Worm (Caenorhabditis elegans) whole organism, young adult: Measurements from ENCODE around the gene Y45G12B.2.
A peak's percentile ranks its signal among the peaks of the same experiment; 100 is the strongest.

Experiments used
- B0019.2 ChIP-seq: fragments of 200-800 bp; sonication (Bioruptor generic); conservative IDR thresholded peaks from 2 replicates; pipeline ENCODE4 v1.3.6; 2022; ENCODE audit warnings: missing genetic modification reagents, missing genetic modification characterization, missing compliant biosample characterization
- D2030.7 ChIP-seq: fragments of 200-800 bp; sonication (Bioruptor generic); IDR thresholded peaks from 2 replicates; pipeline ENCODE4 v1.3.6; 2022; ENCODE audit warnings: missing genetic modification reagents, missing genetic modification characterization, missing compliant biosample characterization
- F10E7.11 ChIP-seq: sonication (generic microtip); optimal IDR thresholded peaks from 2 replicates; lab custom pipeline; 2017; ENCODE audit warnings: mild to moderate bottlenecking, missing genetic modification characterization, moderate library complexity, missing compliant biosample characterization
- F22D6.2 ChIP-seq: sonication (generic microtip); optimal IDR thresholded peaks from 2 replicates; lab custom pipeline; 2016; ENCODE audit warnings: mild to moderate bottlenecking, missing genetic modification characterization, missing compliant biosample characterization
- F33H1.4 ChIP-seq: fragments of 200-800 bp; sonication (Bioruptor generic); IDR thresholded peaks from 2 replicates; pipeline ENCODE4 v1.3.6; 2022; ENCODE audit warnings: missing genetic modification reagents, missing genetic modification characterization, missing compliant biosample characterization
- F37B4.10 ChIP-seq: fragments of 200-800 bp; sonication (Bioruptor generic); IDR thresholded peaks from 2 replicates; pipeline ENCODE4 v1.3.6; 2022; ENCODE audit warnings: missing genetic modification characterization, missing compliant biosample characterization
- F39B2.1 ChIP-seq: fragments of 200-800 bp; sonication (Bioruptor generic); IDR thresholded peaks from 2 replicates; pipeline ENCODE4 v1.3.6; 2022; ENCODE audit warnings: missing genetic modification reagents, missing genetic modification characterization, missing compliant biosample characterization
- F52B5.7 ChIP-seq: sonication (generic microtip); optimal IDR thresholded peaks from 2 replicates; lab custom pipeline; 2016; ENCODE audit warnings: mild to moderate bottlenecking, missing genetic modification characterization, missing compliant biosample characterization
- F55B11.4 ChIP-seq: sonication (generic microtip); optimal IDR thresholded peaks from 2 replicates; lab custom pipeline; 2016; ENCODE audit warnings: missing compliant biosample characterization, missing genetic modification characterization, borderline replicate concordance; ENCODE audit not compliant: insufficient read depth
- F57A8.1 ChIP-seq: fragments of 200-800 bp; sonication (Bioruptor generic); optimal IDR thresholded peaks from 2 replicates; lab custom pipeline; 2018; ENCODE audit warnings: mild to moderate bottlenecking, missing genetic modification characterization, moderate library complexity, missing compliant biosample characterization
- Y95B8A.8 ChIP-seq: fragments of 200-800 bp; sonication (Bioruptor generic); IDR thresholded peaks from 2 replicates; pipeline ENCODE4 v1.3.6; 2022; ENCODE audit warnings: missing genetic modification reagents, missing genetic modification characterization, missing compliant biosample characterization
- aptf-2 ChIP-seq: fragments of 200-800 bp; sonication (Bioruptor generic); conservative IDR thresholded peaks from 2 replicates; pipeline ENCODE4 v1.3.6; 2022; ENCODE audit warnings: missing genetic modification reagents, missing genetic modification characterization, missing compliant biosample characterization
- attf-3 ChIP-seq: fragments of 200-800 bp; sonication (Bioruptor generic); conservative IDR thresholded peaks from 2 replicates; pipeline ENCODE4 v1.3.6; 2022; ENCODE audit warnings: missing genetic modification reagents, missing genetic modification characterization, missing compliant biosample characterization
- attf-5 ChIP-seq: fragments of 200-800 bp; sonication (Bioruptor generic); optimal IDR thresholded peaks from 2 replicates; lab custom pipeline; 2018; ENCODE audit warnings: mild to moderate bottlenecking, missing genetic modification characterization, missing compliant biosample characterization
- attf-6 ChIP-seq: fragments of 200-800 bp; sonication (Bioruptor generic); IDR thresholded peaks from 2 replicates; pipeline ENCODE4 v1.3.6; 2022; ENCODE audit warnings: missing genetic modification reagents, missing genetic modification characterization, missing compliant biosample characterization
- bed-2 ChIP-seq: fragments of 200-800 bp; sonication (Bioruptor generic); IDR thresholded peaks from 2 replicates; pipeline ENCODE4 v1.3.6; 2022; ENCODE audit warnings: missing genetic modification reagents, missing genetic modification characterization, missing compliant biosample characterization
- ccch-3 ChIP-seq: fragments of 200-800 bp; sonication (Bioruptor generic); optimal IDR thresholded peaks from 2 replicates; lab custom pipeline; 2018; ENCODE audit warnings: mild to moderate bottlenecking, missing genetic modification characterization, missing compliant biosample characterization
- cebp-1 ChIP-seq, 2 experiments: fragments of 200-800 bp in 1 of 2; sonication (Bioruptor generic) in 1 of 2; sonication (generic microtip) in 1 of 2; IDR thresholded peaks in 1 of 2; optimal IDR thresholded peaks in 1 of 2; 2 replicates each; pipeline versions ENCODE4 v1.3.6 to Lab custom; 2017 to 2022; ENCODE audit warnings: missing compliant biosample characterization in 2 of 2, missing genetic modification characterization in 2 of 2, mild to moderate bottlenecking in 1 of 2, missing genetic modification reagents in 1 of 2, moderate library complexity in 1 of 2
- cebp-2 ChIP-seq: fragments of 200-800 bp; sonication (Bioruptor generic); IDR thresholded peaks from 2 replicates; pipeline ENCODE4 v1.3.6; 2022; ENCODE audit warnings: missing genetic modification characterization, missing compliant biosample characterization
- ceh-40 ChIP-seq: fragments of 200-800 bp; sonication (Bioruptor generic); IDR thresholded peaks from 2 replicates; pipeline ENCODE4 v1.3.6; 2022; ENCODE audit warnings: missing genetic modification characterization, missing compliant biosample characterization
- ceh-58 ChIP-seq: fragments of 200-800 bp; sonication (Bioruptor generic); IDR thresholded peaks from 2 replicates; pipeline ENCODE4 v1.3.6; 2022; ENCODE audit warnings: missing genetic modification characterization, missing compliant biosample characterization
- dpff-1 ChIP-seq: sonication (generic microtip); optimal IDR thresholded peaks from 2 replicates; lab custom pipeline; 2017; ENCODE audit warnings: mild to moderate bottlenecking, missing genetic modification characterization, missing compliant biosample characterization
- dpl-1 ChIP-seq: fragments of 150-350 bp; optimal IDR thresholded peaks from 2 replicates; lab custom pipeline; 2014; ENCODE audit warnings: missing biosample characterization, missing genetic modification reagents, missing genetic modification characterization
- egl-44 ChIP-seq: fragments of 200-800 bp; sonication (Bioruptor generic); IDR thresholded peaks from 2 replicates; pipeline ENCODE4 v1.3.6; 2022; ENCODE audit warnings: missing genetic modification reagents, missing genetic modification characterization, missing compliant biosample characterization
- egrh-3 ChIP-seq: fragments of 200-800 bp; sonication (Bioruptor generic); IDR thresholded peaks from 2 replicates; pipeline ENCODE4 v1.3.6; 2022; ENCODE audit warnings: missing genetic modification reagents, missing genetic modification characterization, missing compliant biosample characterization
- gei-17 ChIP-seq: fragments of 200-800 bp; sonication (Bioruptor generic); optimal IDR thresholded peaks from 2 replicates; lab custom pipeline; 2018; ENCODE audit warnings: mild to moderate bottlenecking, missing genetic modification characterization, missing compliant biosample characterization
- hmg-1.2 ChIP-seq: fragments of 200-800 bp; sonication (Bioruptor generic); IDR thresholded peaks from 2 replicates; pipeline ENCODE4 v1.3.6; 2022; ENCODE audit warnings: missing genetic modification reagents, missing genetic modification characterization, missing compliant biosample characterization
- lag-1 ChIP-seq: fragments of 200-800 bp; sonication (Bioruptor generic); IDR thresholded peaks from 2 replicates; pipeline ENCODE4 v1.3.6; 2022; ENCODE audit warnings: missing genetic modification reagents, missing genetic modification characterization, missing compliant biosample characterization
- lin-35 ChIP-seq, 3 experiments: fragments of 150-350 bp in 2 of 3; sonication (generic microtip) in 1 of 3; optimal IDR thresholded peaks; 2 replicates each; lab custom pipeline; 2014 to 2018; ENCODE audit warnings: missing biosample characterization in 3 of 3, missing genetic modification characterization in 3 of 3, missing genetic modification reagents in 3 of 3
- lin-54 ChIP-seq: fragments of 200-800 bp; sonication (Bioruptor generic); optimal IDR thresholded peaks from 2 replicates; lab custom pipeline; 2018; ENCODE audit warnings: mild to moderate bottlenecking, missing genetic modification characterization, missing compliant biosample characterization
- madf-10 ChIP-seq: sonication (generic microtip); optimal IDR thresholded peaks from 2 replicates; lab custom pipeline; 2016; ENCODE audit warnings: mild to moderate bottlenecking, missing genetic modification characterization, missing compliant biosample characterization
- madf-3 ChIP-seq: fragments of 200-800 bp; sonication (Bioruptor generic); IDR thresholded peaks from 2 replicates; pipeline ENCODE4 v1.3.6; 2022; ENCODE audit warnings: missing genetic modification reagents, missing genetic modification characterization, missing compliant biosample characterization
- mcd-1 ChIP-seq: fragments of 200-800 bp; sonication (Bioruptor generic); IDR thresholded peaks from 2 replicates; pipeline ENCODE4 v1.3.6; 2022; ENCODE audit warnings: missing genetic modification reagents, missing genetic modification characterization, missing compliant biosample characterization
- pha-4 ChIP-seq: fragments of 150-350 bp; sonication (generic microtip); optimal IDR thresholded peaks from 2 replicates; lab custom pipeline; 2014; ENCODE audit warnings: missing biosample characterization, missing genetic modification reagents, missing genetic modification characterization
- rcor-1 ChIP-seq: fragments of 200-800 bp; sonication (Bioruptor generic); IDR thresholded peaks from 2 replicates; pipeline ENCODE4 v1.3.6; 2022; ENCODE audit warnings: missing genetic modification reagents, missing genetic modification characterization, missing compliant biosample characterization
- repo-1 ChIP-seq: sonication (generic microtip); optimal IDR thresholded peaks from 2 replicates; lab custom pipeline; 2017; ENCODE audit warnings: mild to moderate bottlenecking, missing genetic modification characterization, missing compliant biosample characterization
- sea-2 ChIP-seq: fragments of 200-800 bp; sonication (Bioruptor generic); IDR thresholded peaks from 2 replicates; pipeline ENCODE4 v1.3.6; 2022; ENCODE audit warnings: missing genetic modification characterization, missing compliant biosample characterization
- snpc-1.3 ChIP-seq: sonication (generic microtip); optimal IDR thresholded peaks from 2 replicates; lab custom pipeline; 2017; ENCODE audit warnings: missing genetic modification characterization, mild to moderate bottlenecking, missing compliant biosample characterization, antibody characterized with exemption, moderate library complexity, missing genotype, missing genetic modification reagents; ENCODE audit not compliant: insufficient read depth
- snpc-4 ChIP-seq, 5 experiments: fragments of 150-350 bp in 1 of 5; sonication (generic microtip) in 4 of 5; optimal IDR thresholded peaks; 2 replicates each; lab custom pipeline; 2014 to 2018; ENCODE audit warnings: missing genetic modification characterization in 5 of 5, missing biosample characterization in 3 of 5, antibody characterized with exemption in 2 of 5, mild to moderate bottlenecking in 2 of 5, missing compliant biosample characterization in 2 of 5, missing genotype in 2 of 5, moderate library complexity in 2 of 5, missing genetic modification reagents in 1 of 5
- xnd-1 ChIP-seq: sonication (generic microtip); optimal IDR thresholded peaks from 2 replicates; lab custom pipeline; 2016; ENCODE audit warnings: missing genotype, missing genetic modification reagents, missing genetic modification characterization, missing compliant biosample characterization
- zfh-2 ChIP-seq: fragments of 200-800 bp; sonication (Bioruptor generic); conservative IDR thresholded peaks from 2 replicates; pipeline ENCODE4 v1.3.6; 2022; ENCODE audit warnings: missing genetic modification reagents, missing genetic modification characterization, missing compliant biosample characterization
- zim-3 ChIP-seq: sonication (generic microtip); optimal IDR thresholded peaks from 2 replicates; lab custom pipeline; 2017; ENCODE audit warnings: mild to moderate bottlenecking, missing genetic modification characterization, moderate library complexity, missing compliant biosample characterization
- ztf-18 ChIP-seq: sonication (generic microtip); optimal IDR thresholded peaks from 2 replicates; lab custom pipeline; 2016; ENCODE audit warnings: missing genotype, mild to moderate bottlenecking, missing genetic modification characterization, missing compliant biosample characterization
- ztf-22 ChIP-seq: fragments of 200-800 bp; sonication (Bioruptor generic); optimal IDR thresholded peaks from 2 replicates; lab custom pipeline; 2018; ENCODE audit warnings: mild to moderate bottlenecking, missing genetic modification characterization, moderate library complexity, missing compliant biosample characterization
- ztf-26 ChIP-seq: sonication (generic microtip); optimal IDR thresholded peaks from 2 replicates; lab custom pipeline; 2017; ENCODE audit warnings: missing genetic modification characterization, missing compliant biosample characterization
- ztf-28 ChIP-seq: fragments of 200-800 bp; sonication (Bioruptor generic); IDR thresholded peaks from 2 replicates; pipeline ENCODE4 v1.3.6; 2022; ENCODE audit warnings: missing genetic modification reagents, missing genetic modification characterization, missing compliant biosample characterization
- ztf-3 ChIP-seq: fragments of 200-800 bp; sonication (Bioruptor generic); optimal IDR thresholded peaks from 2 replicates; lab custom pipeline; 2018; ENCODE audit warnings: mild to moderate bottlenecking, missing genetic modification characterization, missing compliant biosample characterization

The Y45G12B.2 gene

DNA sequence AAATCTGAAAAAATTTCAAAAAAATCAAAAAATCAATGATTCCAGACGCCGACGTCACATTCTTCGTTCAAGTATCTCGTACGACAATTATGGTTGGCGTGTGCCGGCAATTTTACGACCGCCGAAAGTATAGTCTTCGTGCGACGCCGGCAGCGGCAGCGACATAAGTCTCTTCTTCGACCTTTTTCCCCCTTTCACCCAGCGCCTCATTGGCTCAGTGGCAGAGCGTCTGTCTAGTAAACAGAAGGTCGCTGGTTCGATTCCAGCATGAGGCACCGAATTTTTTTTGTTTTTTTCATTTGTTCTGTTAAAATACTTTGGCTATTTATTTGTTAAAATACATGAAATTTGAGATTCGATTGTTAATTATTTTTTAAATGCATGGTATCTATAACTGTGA is 20.8 kb upstream of the Y45G12B.2 start (continued):
- TF ChIP-seq dpl-1 = no peak
- TF ChIP-seq attf-5 (GFP tag; lab: Kevin White, UChicago) = peak; percentile 67
- peak; percentile 61; the same call in 1 of the 2 replicates for TF ChIP-seq attf-6 (GFP tag; lab: Robert Waterston, UW)
- TF ChIP-seq zfh-2 = no peak
- TF ChIP-seq cebp-1 (GFP tag; IDR thresholded peaks at IDR 0.05; lab: Robert Waterston, UW) = 0 out of 2 replicates have a peak, but pooled peaks have one; percentile 13
- TF ChIP-seq cebp-1 (tag; optimal IDR thresholded peaks at IDR 0.05; lab: Kevin White, UChicago) = peak; percentile 66
- no peak for TF ChIP-seq snpc-4 (GFP tag; optimal IDR thresholded peaks at IDR 0.05; lab: Kevin White, UChicago)
- peak in 2 of 4 experiments; percentile 4 to 60 for TF ChIP-seq snpc-4 (tag; optimal IDR thresholded peaks at IDR 0.05; lab: Kevin White, UChicago)
- no peak for TF ChIP-seq F57A8.1 (GFP tag; lab: Kevin White, UChicago)
- TF ChIP-seq ztf-26 (tag; lab: Kevin White, UChicago) = peak; percentile 7
- TF ChIP-seq madf-3 (GFP tag; lab: Robert Waterston, UW) = peak; percentile 27; the same call in 1 of the 2 replicates
- no peak for TF ChIP-seq F33H1.4 (GFP tag; lab: Robert Waterston, UW)
- TF ChIP-seq zim-3 (tag; lab: Kevin White, UChicago) = no peak
- no peak for TF ChIP-seq ztf-3
- peak; percentile 67 for TF ChIP-seq hmg-1.2
- TF ChIP-seq B0019.2 = no peak
- TF ChIP-seq lin-35 (GFP tag; optimal IDR thresholded peaks at IDR 0.05; lab: Kevin White, UChicago) = peak in 1 of 3 experiments; percentile 4
- TF ChIP-seq lag-1 (GFP tag; lab: Robert Waterston, UW) = no peak
- TF ChIP-seq bed-2 = no peak
- TF ChIP-seq ccch-3 (GFP tag; lab: Kevin White, UChicago) = no peak
- peak; percentile 72; the same call in 1 of the 2 replicates for TF ChIP-seq Y95B8A.8 (GFP tag; lab: Robert Waterston, UW)
- no peak for TF ChIP-seq F37B4.10 (GFP tag; lab: Robert Waterston, UW)
- TF ChIP-seq F39B2.1 (GFP tag; lab: Robert Waterston, UW) = no peak
- no peak for TF ChIP-seq xnd-1 (tag; lab: Kevin White, UChicago)
- no peak for TF ChIP-seq gei-17
- peak; percentile 38; the same call in 1 of the 2 replicates for TF ChIP-seq attf-3 (GFP tag; lab: Robert Waterston, UW)
- no peak for TF ChIP-seq cebp-2 (GFP tag; lab: Robert Waterston, UW)
- TF ChIP-seq sea-2 (GFP tag; lab: Robert Waterston, UW) = no peak
- TF ChIP-seq F52B5.7 (tag; lab: Kevin White, UChicago) = no peak
- no peak for TF ChIP-seq F22D6.2 (tag; lab: Kevin White, UChicago)
- peak; percentile 85 for TF ChIP-seq mcd-1
- peak; percentile 55 for TF ChIP-seq egrh-3 (GFP tag; lab: Robert Waterston, UW)
- peak; percentile 3 for TF ChIP-seq repo-1
- TF ChIP-seq rcor-1 = peak; percentile 76
- TF ChIP-seq ceh-58 (GFP tag; lab: Robert Waterston, UW) = no peak
- TF ChIP-seq madf-10 (tag; lab: Kevin White, UChicago) = peak; percentile 16
- TF ChIP-seq ztf-28 (GFP tag; lab: Robert Waterston, UW) = no peak
- no peak for TF ChIP-seq ztf-22 (GFP tag; lab: Kevin White, UChicago)
- 0 out of 2 replicates have a peak, but pooled peaks have one; percentile 68 for TF ChIP-seq egl-44 (GFP tag; lab: Robert Waterston, UW)
- TF ChIP-seq snpc-1.3 (tag; lab: Kevin White, UChicago) = peak; percentile 68
- no peak for TF ChIP-seq dpff-1 (tag; lab: Kevin White, UChicago)
- peak; percentile 81 for TF ChIP-seq D2030.7 (GFP tag; lab: Robert Waterston, UW)
- no peak for TF ChIP-seq pha-4 (tag; lab: Kevin White, UChicago)
- TF ChIP-seq ztf-18 (tag; lab: Kevin White, UChicago) = no peak
- TF ChIP-seq lin-54 = peak; percentile 54
- TF ChIP-seq F10E7.11 (tag; lab: Kevin White, UChicago) = no peak
- TF ChIP-seq aptf-2 (GFP tag; lab: Robert Waterston, UW) = no peak
- peak; percentile 29; the same call in 1 of the 2 replicates for TF ChIP-seq ceh-40 (GFP tag; lab: Robert Waterston, UW)
- no peak for TF ChIP-seq F55B11.4
